Fruit fly (Drosophila melanogaster) whole organism, wandering third instar larva: ENCODE data around the gene Ser7.

Source experiments
- Abd-B ChIP-seq: fragments of >200 bp; optimal IDR thresholded peaks from 2 replicates; lab custom pipeline; 2017; ENCODE audit warnings: missing biosample characterization, missing genetic modification characterization
- CG32264 ChIP-seq: fragments of 200-800 bp; sonication (Bioruptor generic); optimal IDR thresholded peaks from 2 replicates; lab custom pipeline; 2016; ENCODE audit warnings: missing biosample characterization, missing genetic modification characterization
- CG9705 ChIP-seq: fragments of 200-800 bp; sonication (Bioruptor generic); optimal IDR thresholded peaks from 2 replicates; lab custom pipeline; 2018; ENCODE audit warnings: missing biosample characterization, mild to moderate bottlenecking, missing genetic modification characterization
- CrebA ChIP-seq: fragments of 200-800 bp; sonication (Bioruptor generic); optimal IDR thresholded peaks from 2 replicates; lab custom pipeline; 2016; ENCODE audit warnings: missing biosample characterization, mild to moderate bottlenecking, missing genetic modification characterization, borderline replicate concordance
- Dfd ChIP-seq: fragments of >200 bp; optimal IDR thresholded peaks from 2 replicates; lab custom pipeline; 2017; ENCODE audit warnings: missing biosample characterization, missing genetic modification characterization
- Dif ChIP-seq: fragments of 200-275, 200-300 bp; sonication (Bioruptor generic); optimal IDR thresholded peaks from 2 replicates; lab custom pipeline; 2018; ENCODE audit warnings: missing biosample characterization, missing genetic modification characterization; ENCODE audit not compliant: partially characterized antibody
- GATAd ChIP-seq: sonication (Bioruptor generic); optimal IDR thresholded peaks from 2 replicates; lab custom pipeline; 2016; ENCODE audit warnings: missing biosample characterization, missing genetic modification characterization
- HLH106 ChIP-seq: fragments of 200-800 bp; optimal IDR thresholded peaks from 3 replicates; lab custom pipeline; 2019; ENCODE audit warnings: missing biosample characterization, mild to moderate bottlenecking, missing genetic modification characterization, moderate library complexity
- Hnf4 ChIP-seq: fragments of 200-800 bp; sonication (Bioruptor generic); optimal IDR thresholded peaks from 2 replicates; lab custom pipeline; 2016; ENCODE audit warnings: missing biosample characterization, mild to moderate bottlenecking, missing genetic modification characterization
- Hr78 ChIP-seq: fragments of >200 bp; optimal IDR thresholded peaks from 2 replicates; lab custom pipeline; 2017; ENCODE audit warnings: missing biosample characterization, missing genetic modification characterization
- Hr83 ChIP-seq: fragments of 200-300 bp; sonication (Bioruptor generic); optimal IDR thresholded peaks from 2 replicates; lab custom pipeline; 2016; ENCODE audit warnings: missing biosample characterization, mild to moderate bottlenecking, missing genetic modification characterization, moderate library complexity; ENCODE audit not compliant: poor library complexity, severe bottlenecking
- Jra ChIP-seq: sonication (Bioruptor generic); optimal IDR thresholded peaks from 2 replicates; lab custom pipeline; 2016; ENCODE audit warnings: missing biosample characterization, missing genetic modification characterization
- Mio ChIP-seq: sonication (Bioruptor generic); optimal IDR thresholded peaks from 2 replicates; lab custom pipeline; 2016; ENCODE audit warnings: missing biosample characterization, missing genetic modification characterization
- Myc ChIP-seq: fragments of >200 bp; optimal IDR thresholded peaks from 2 replicates; lab custom pipeline; 2017
- N ChIP-seq: fragments of >200 bp; optimal IDR thresholded peaks from 2 replicates; lab custom pipeline; 2018; ENCODE audit warnings: missing biosample characterization, missing external identifiers, missing genetic modification characterization
- OdsH ChIP-seq: fragments of 200-800 bp; sonication (Bioruptor generic); optimal IDR thresholded peaks from 2 replicates; lab custom pipeline; 2016; ENCODE audit warnings: missing biosample characterization, mild to moderate bottlenecking, missing genetic modification characterization
- Rel ChIP-seq, 2 experiments: fragments of 200-800 bp; sonication (Bioruptor generic) in 1 of 2; optimal IDR thresholded peaks; 2 replicates in 1 of 2; 3 replicates in 1 of 2; lab custom pipeline; 2016 to 2019; ENCODE audit warnings: mild to moderate bottlenecking in 2 of 2, missing biosample characterization in 2 of 2, missing genetic modification characterization in 2 of 2, moderate library complexity in 1 of 2
- Sp1 ChIP-seq: fragments of 200-800 bp; sonication (Bioruptor generic); optimal IDR thresholded peaks from 3 replicates; lab custom pipeline; 2019; ENCODE audit warnings: missing biosample characterization, mild to moderate bottlenecking, missing genetic modification characterization, moderate library complexity
- Vsx2 ChIP-seq: fragments of 200-300, 225-300 bp; sonication (Bioruptor generic); optimal IDR thresholded peaks from 2 replicates; lab custom pipeline; 2018; ENCODE audit warnings: missing biosample characterization, missing genetic modification characterization; ENCODE audit not compliant: partially characterized antibody
- br ChIP-seq: fragments of 200-800 bp; sonication (Bioruptor generic); optimal IDR thresholded peaks from 2 replicates; lab custom pipeline; 2016; ENCODE audit warnings: missing biosample characterization, missing genetic modification characterization
- brk ChIP-seq: fragments of 200-800 bp; sonication (Bioruptor generic); optimal IDR thresholded peaks from 2 replicates; lab custom pipeline; 2016; ENCODE audit warnings: missing biosample characterization, mild to moderate bottlenecking, missing genetic modification characterization
- dl ChIP-seq, 2 experiments: fragments of 175-275, 200-275 bp in 1 of 2; fragments of 200-275 bp in 1 of 2; sonication (Bioruptor generic); optimal IDR thresholded peaks; lab custom pipeline; 2018; ENCODE audit warnings: mild to moderate bottlenecking in 2 of 2, missing biosample characterization in 2 of 2, missing genetic modification characterization in 2 of 2, moderate library complexity in 2 of 2; ENCODE audit not compliant: partially characterized antibody in 2 of 2, insufficient read depth in 1 of 2
- dmrt93B ChIP-seq: fragments of 200-800 bp; sonication (Bioruptor generic); optimal IDR thresholded peaks from 2 replicates; lab custom pipeline; 2018; ENCODE audit warnings: missing biosample characterization, mild to moderate bottlenecking, missing genetic modification characterization
- dsf ChIP-seq: sonication (Bioruptor generic); optimal IDR thresholded peaks from 2 replicates; lab custom pipeline; 2016; ENCODE audit warnings: missing biosample characterization, missing genetic modification characterization, borderline replicate concordance
- ey ChIP-seq: fragments of 200-800 bp; sonication (Bioruptor generic); optimal IDR thresholded peaks from 2 replicates; lab custom pipeline; 2016; ENCODE audit warnings: missing biosample characterization, missing genetic modification characterization
- foxo ChIP-seq, 2 experiments: fragments of 200-800 bp; sonication (Bioruptor generic); optimal IDR thresholded peaks; 2 replicates in 1 of 2; 3 replicates in 1 of 2; lab custom pipeline; 2016 to 2017; ENCODE audit warnings: missing biosample characterization in 2 of 2, missing genetic modification characterization in 2 of 2
- fru ChIP-seq: fragments of 200-800 bp; sonication (Bioruptor generic); optimal IDR thresholded peaks from 3 replicates; lab custom pipeline; 2016; ENCODE audit warnings: missing biosample characterization, mild to moderate bottlenecking, missing genetic modification characterization
- h ChIP-seq: fragments of 200-800 bp; sonication (Bioruptor generic); optimal IDR thresholded peaks from 3 replicates; lab custom pipeline; 2016; ENCODE audit warnings: missing biosample characterization, mild to moderate bottlenecking, missing genetic modification characterization
- jim ChIP-seq: fragments of 175-275, 200-325 bp; sonication (Bioruptor generic); optimal IDR thresholded peaks from 2 replicates; lab custom pipeline; 2016; ENCODE audit warnings: missing biosample characterization, mild to moderate bottlenecking, missing genetic modification characterization
- lola ChIP-seq: fragments of >200 bp; optimal IDR thresholded peaks from 2 replicates; lab custom pipeline; 2017; ENCODE audit warnings: missing biosample characterization, missing genetic modification characterization
- pan ChIP-seq: fragments of >200 bp; optimal IDR thresholded peaks from 2 replicates; lab custom pipeline; 2017
- psq ChIP-seq: fragments of 200-800 bp; sonication (Bioruptor generic); optimal IDR thresholded peaks from 3 replicates; lab custom pipeline; 2017; ENCODE audit warnings: missing biosample characterization, mild to moderate bottlenecking, missing genetic modification characterization, moderate library complexity
- rgr ChIP-seq: fragments of 200-800 bp; sonication (Bioruptor generic); optimal IDR thresholded peaks from 3 replicates; lab custom pipeline; 2016; ENCODE audit warnings: missing biosample characterization, mild to moderate bottlenecking, missing genetic modification characterization
- sage ChIP-seq: fragments of 200-800 bp; sonication (Bioruptor generic); optimal IDR thresholded peaks from 2 replicates; lab custom pipeline; 2016; ENCODE audit warnings: missing biosample characterization, mild to moderate bottlenecking, missing genetic modification characterization
- sv ChIP-seq: fragments of 200-800 bp; sonication (Bioruptor generic); optimal IDR thresholded peaks from 3 replicates; lab custom pipeline; 2016; ENCODE audit warnings: missing biosample characterization, missing genetic modification characterization
- tai ChIP-seq: sonication (Bioruptor generic); optimal IDR thresholded peaks from 2 replicates; lab custom pipeline; 2016; ENCODE audit warnings: missing biosample characterization, missing genetic modification characterization
- usp ChIP-seq: fragments of >200 bp; optimal IDR thresholded peaks from 2 replicates; lab custom pipeline; 2017; ENCODE audit warnings: missing biosample characterization, missing genetic modification characterization
- woc ChIP-seq: sonication (Bioruptor generic); optimal IDR thresholded peaks from 2 replicates; lab custom pipeline; 2016; ENCODE audit warnings: missing biosample characterization, mild to moderate bottlenecking, missing genetic modification characterization

The Ser7 gene

dm6 chrX:9885363-9885762 is 20.3 kb downstream of the Ser7 start:
- TF ChIP-seq OdsH (no peak), N (no peak), Hnf4 (GFP tag; lab: Kevin White, UChicago) (no peak), CG32264 (GFP tag; lab: Kevin White, UChicago) (no peak), CrebA (GFP tag; lab: Kevin White, UChicago) (no peak), Rel (GFP tag; optimal IDR thresholded peaks at IDR 0.05; lab: Kevin White, UChicago) (no peak), Rel (tag; optimal IDR thresholded peaks at IDR 0.05; lab: Kevin White, UChicago) (peak; percentile 78), Sp1 (GFP tag; lab: Kevin White, UChicago) (no peak)

DNA sequence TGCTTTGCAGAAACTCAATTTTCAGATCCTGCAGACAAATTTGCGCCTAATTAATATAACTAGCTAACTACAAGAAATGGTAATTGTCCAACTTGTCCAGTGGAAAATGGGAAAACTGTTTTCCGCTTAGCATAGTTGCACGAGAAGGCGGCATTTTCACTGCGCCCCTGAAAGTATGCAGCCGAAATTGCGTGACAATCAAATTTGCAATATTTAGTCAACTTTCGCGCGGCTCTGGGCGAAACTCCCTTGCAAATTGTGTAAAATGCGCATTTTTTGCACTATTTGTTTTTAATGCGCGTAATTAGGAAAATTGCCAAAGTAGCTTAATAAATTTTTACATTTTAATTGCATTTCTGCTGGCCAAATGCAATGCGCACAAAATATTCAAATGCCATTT is 24.7 kb downstream of the Ser7 start:
- TF ChIP-seq psq (GFP tag; lab: Kevin White, UChicago) = no peak
- peak; percentile 58 for TF ChIP-seq Myc (lab: Kevin White, UChicago)
- TF ChIP-seq CG32264 (GFP tag; lab: Kevin White, UChicago) = no peak

- TF ChIP-seq Hr83 (GFP tag; lab: Kevin White, UChicago) (no peak), Jra (GFP tag; lab: Kevin White, UChicago) (no peak), psq (GFP tag; lab: Kevin White, UChicago) (peak; percentile 57), br (GFP tag; lab: Kevin White, UChicago) (peak; percentile 41), Dfd (GFP tag; lab: Kevin White, UChicago) (no peak), Mio (GFP tag; lab: Kevin White, UChicago) (no peak), jim (GFP tag; lab: Kevin White, UChicago) (no peak), dmrt93B (GFP tag; lab: Kevin White, UChicago) (peak; percentile 1), fru (GFP tag; lab: Kevin White, UChicago) (peak; percentile 62), CG9705 (GFP tag; lab: Kevin White, UChicago) (no peak), lola (no peak), N (no peak), usp (GFP tag; lab: Kevin White, UChicago) (no peak), Vsx2 (GFP tag; lab: Kevin White, UChicago) (no peak), OdsH (peak; percentile 55), GATAd (no peak), Dif (GFP tag; lab: Kevin White, UChicago) (no peak), CrebA (GFP tag; lab: Kevin White, UChicago) (no peak), brk (GFP tag; lab: Kevin White, UChicago) (no peak), dl (GFP tag; optimal IDR thresholded peaks at IDR 0.05; lab: Kevin White, UChicago; ENCODE audit: insufficient read depth in 1 of 2, partially characterized antibody in 2 of 2) (no peak), Rel (GFP tag; optimal IDR thresholded peaks at IDR 0.05; lab: Kevin White, UChicago) (no peak), Rel (tag; optimal IDR thresholded peaks at IDR 0.05; lab: Kevin White, UChicago) (no peak), tai (GFP tag; lab: Kevin White, UChicago) (peak; percentile 4), Hr78 (no peak), Myc (lab: Kevin White, UChicago) (no peak), ey (GFP tag; lab: Kevin White, UChicago) (peak; percentile 62), pan (no peak), sv (no peak), Sp1 (GFP tag; lab: Kevin White, UChicago) (peak; percentile 61), CG32264 (GFP tag; lab: Kevin White, UChicago) (no peak), Hnf4 (GFP tag; lab: Kevin White, UChicago) (peak; percentile 57), sage (GFP tag; lab: Kevin White, UChicago) (no peak), h (peak; percentile 74), woc (peak; percentile 27), Abd-B (GFP tag; lab: Kevin White, UChicago) (no peak), HLH106 (tag; lab: Kevin White, UChicago) (peak; percentile 66), dsf (GFP tag; lab: Kevin White, UChicago) (no peak), foxo (GFP tag; optimal IDR thresholded peaks at IDR 0.05; lab: Kevin White, UChicago) (peak in 1 of 2 experiments; percentile 68), rgr (GFP tag; lab: Kevin White, UChicago) (peak; percentile 64)
These were observed 27.8 kb downstream of the Ser7 start for dm6 chrX:9892834-9893233.
